Worm (Caenorhabditis elegans) whole organism, mixed stage, embryonic: ENCODE measurements around the gene R08D7.4.

Experiments
- M03D4.4 ChIP-seq: sonication (generic microtip); optimal IDR thresholded peaks from 2 replicates; lab custom pipeline; 2017; ENCODE audit warnings: mild to moderate bottlenecking, missing genetic modification characterization, missing compliant biosample characterization
- blmp-1 ChIP-seq: fragments of 150-350 bp; optimal IDR thresholded peaks from 2 replicates; lab custom pipeline; 2014; ENCODE audit warnings: missing biosample characterization, missing genetic modification characterization
- ceh-39 ChIP-seq: fragments of 150-350 bp; optimal IDR thresholded peaks from 2 replicates; lab custom pipeline; 2014; ENCODE audit warnings: missing biosample characterization, missing genetic modification characterization
- ceh-83 ChIP-seq: fragments of 200-800 bp; sonication (Bioruptor generic); optimal IDR thresholded peaks from 2 replicates; lab custom pipeline; 2018; ENCODE audit warnings: mild to moderate bottlenecking, missing genetic modification characterization, missing compliant biosample characterization
- ces-1 ChIP-seq: fragments of 150-350 bp; optimal IDR thresholded peaks from 2 replicates; lab custom pipeline; 2014; ENCODE audit warnings: missing biosample characterization, missing genetic modification reagents, missing genetic modification characterization
- cnd-1 ChIP-seq: fragments of 200-800 bp; sonication (Bioruptor generic); optimal IDR thresholded peaks from 2 replicates; lab custom pipeline; 2018; ENCODE audit warnings: mild to moderate bottlenecking, missing genetic modification characterization, missing compliant biosample characterization
- drap-1 ChIP-seq: fragments of 200-800 bp; sonication (Bioruptor generic); optimal IDR thresholded peaks from 3 replicates; lab custom pipeline; 2018; ENCODE audit warnings: mild to moderate bottlenecking, missing genetic modification characterization, missing compliant biosample characterization
- elt-1 ChIP-seq: sonication (generic microtip); optimal IDR thresholded peaks from 2 replicates; lab custom pipeline; 2017; ENCODE audit warnings: missing genetic modification characterization, mild to moderate bottlenecking, missing compliant biosample characterization, antibody characterized with exemption, moderate library complexity, borderline replicate concordance; ENCODE audit not compliant: insufficient read depth
- elt-3 ChIP-seq: fragments of 150-350 bp; optimal IDR thresholded peaks from 2 replicates; lab custom pipeline; 2014; ENCODE audit warnings: missing biosample characterization, missing genetic modification characterization
- flh-1 ChIP-seq: fragments of 200-800 bp; sonication (Bioruptor generic); optimal IDR thresholded peaks from 2 replicates; lab custom pipeline; 2018; ENCODE audit warnings: mild to moderate bottlenecking, missing genetic modification characterization, moderate library complexity, missing compliant biosample characterization
- ham-2 ChIP-seq: fragments of 200-800 bp; sonication (Bioruptor generic); optimal IDR thresholded peaks from 2 replicates; lab custom pipeline; 2018; ENCODE audit warnings: mild to moderate bottlenecking, missing genetic modification characterization, missing compliant biosample characterization
- lin-13 ChIP-seq: fragments of 150-350 bp; optimal IDR thresholded peaks from 2 replicates; lab custom pipeline; 2014; ENCODE audit warnings: missing biosample characterization, missing genetic modification characterization
- lsy-2 ChIP-seq: fragments of 150-350 bp; optimal IDR thresholded peaks from 2 replicates; lab custom pipeline; 2014; ENCODE audit warnings: missing biosample characterization, missing genetic modification characterization
- mab-5 ChIP-seq: fragments of 150-350 bp; optimal IDR thresholded peaks from 2 replicates; lab custom pipeline; 2014; ENCODE audit warnings: missing biosample characterization, missing genetic modification characterization
- mep-1 ChIP-seq: fragments of 150-350 bp; optimal IDR thresholded peaks from 2 replicates; lab custom pipeline; 2017; ENCODE audit warnings: missing biosample characterization, missing genetic modification reagents, missing genetic modification characterization, inconsistent platforms
- nhr-2 ChIP-seq: fragments of 150-350 bp; optimal IDR thresholded peaks from 2 replicates; lab custom pipeline; 2014; ENCODE audit warnings: missing biosample characterization, missing genetic modification characterization
- nhr-237 ChIP-seq: fragments of 150-350 bp; optimal IDR thresholded peaks from 2 replicates; lab custom pipeline; 2014; ENCODE audit warnings: missing biosample characterization, missing genetic modification characterization
- nhr-28 ChIP-seq: fragments of 150-350 bp; optimal IDR thresholded peaks from 2 replicates; lab custom pipeline; 2014; ENCODE audit warnings: missing biosample characterization, missing genetic modification characterization
- nhr-76 ChIP-seq: sonication (generic microtip); optimal IDR thresholded peaks from 2 replicates; lab custom pipeline; 2017; ENCODE audit warnings: missing biosample characterization, missing genetic modification characterization
- pha-4 ChIP-seq: fragments of 150-350 bp; optimal IDR thresholded peaks from 2 replicates; lab custom pipeline; 2018; ENCODE audit warnings: missing biosample characterization, missing genetic modification reagents, missing genetic modification characterization
- sem-2 ChIP-seq: fragments of 200-800 bp; sonication (Bioruptor generic); optimal IDR thresholded peaks from 2 replicates; lab custom pipeline; 2018; ENCODE audit warnings: mild to moderate bottlenecking, missing genetic modification characterization, missing compliant biosample characterization
- snpc-4 ChIP-seq: fragments of 150-350 bp; optimal IDR thresholded peaks from 2 replicates; lab custom pipeline; 2014; ENCODE audit warnings: missing biosample characterization, missing genetic modification characterization
- sptf-1 ChIP-seq: sonication (generic microtip); optimal IDR thresholded peaks from 2 replicates; lab custom pipeline; 2017; ENCODE audit warnings: mild to moderate bottlenecking, missing genetic modification characterization, moderate library complexity, missing compliant biosample characterization
- tbx-8 ChIP-seq: fragments of 200-800 bp; sonication (Bioruptor generic); optimal IDR thresholded peaks from 2 replicates; lab custom pipeline; 2018; ENCODE audit warnings: mild to moderate bottlenecking, missing genetic modification characterization, moderate library complexity, missing compliant biosample characterization
- unc-120 ChIP-seq: sonication (generic microtip); optimal IDR thresholded peaks from 2 replicates; lab custom pipeline; 2017; ENCODE audit warnings: missing genetic modification characterization, missing compliant biosample characterization; ENCODE audit not compliant: poor library complexity, severe bottlenecking
- zip-8 ChIP-seq: fragments of 150-350 bp; optimal IDR thresholded peaks from 2 replicates; lab custom pipeline; 2014; ENCODE audit warnings: missing biosample characterization, missing genetic modification characterization
- ztf-11 ChIP-seq: fragments of 150-350 bp; optimal IDR thresholded peaks from 2 replicates; lab custom pipeline; 2014; ENCODE audit warnings: missing biosample characterization, missing genetic modification characterization

R08D7.4 gene

ce11 chrIII:8949147-8949546 is 22.5 kb upstream of the R08D7.4 start:
- TF ChIP-seq ceh-83 (GFP tag; lab: Kevin White, UChicago) (no peak), cnd-1 (no peak), flh-1 (GFP tag; lab: Kevin White, UChicago) (no peak), blmp-1 (no peak), unc-120 (no peak), tbx-8 (GFP tag; lab: Kevin White, UChicago) (no peak), M03D4.4 (tag; lab: Kevin White, UChicago) (no peak), sptf-1 (tag; lab: Kevin White, UChicago) (no peak), nhr-28 (no peak), snpc-4 (tag; lab: Kevin White, UChicago) (no peak), sem-2 (GFP tag; lab: Kevin White, UChicago) (no peak), nhr-76 (tag; lab: Kevin White, UChicago) (no peak), ham-2 (GFP tag; lab: Kevin White, UChicago) (no peak), zip-8 (tag; lab: Kevin White, UChicago) (no peak), mab-5 (tag; lab: Kevin White, UChicago) (no peak), nhr-237 (tag; lab: Kevin White, UChicago) (no peak), elt-3 (no peak)

DNA sequence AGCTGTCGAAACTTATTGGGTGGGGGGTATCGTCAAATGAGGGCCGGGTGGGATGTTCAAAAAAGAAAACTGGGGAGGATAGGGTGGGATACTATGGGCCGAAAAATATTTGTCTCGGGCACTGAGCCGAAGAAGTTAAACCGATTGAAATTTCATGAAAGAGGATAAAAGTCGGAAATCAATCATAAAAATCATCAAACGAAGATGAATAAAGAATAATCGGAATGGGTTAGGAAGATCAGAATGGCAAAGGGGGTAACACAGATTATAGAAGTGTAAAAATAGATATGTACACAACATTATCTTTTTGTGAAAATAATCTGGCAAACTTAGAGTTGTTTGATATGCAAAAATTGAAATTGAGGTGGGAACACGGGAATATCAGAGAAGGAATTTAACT is 16.2 kb upstream of the R08D7.4 start:
- TF ChIP-seq ceh-83 (GFP tag; lab: Kevin White, UChicago) (no peak), nhr-2 (tag; lab: Kevin White, UChicago) (no peak), sptf-1 (tag; lab: Kevin White, UChicago) (no peak), mab-5 (tag; lab: Kevin White, UChicago) (no peak), pha-4 (tag; lab: Kevin White, UChicago) (no peak)

DNA sequence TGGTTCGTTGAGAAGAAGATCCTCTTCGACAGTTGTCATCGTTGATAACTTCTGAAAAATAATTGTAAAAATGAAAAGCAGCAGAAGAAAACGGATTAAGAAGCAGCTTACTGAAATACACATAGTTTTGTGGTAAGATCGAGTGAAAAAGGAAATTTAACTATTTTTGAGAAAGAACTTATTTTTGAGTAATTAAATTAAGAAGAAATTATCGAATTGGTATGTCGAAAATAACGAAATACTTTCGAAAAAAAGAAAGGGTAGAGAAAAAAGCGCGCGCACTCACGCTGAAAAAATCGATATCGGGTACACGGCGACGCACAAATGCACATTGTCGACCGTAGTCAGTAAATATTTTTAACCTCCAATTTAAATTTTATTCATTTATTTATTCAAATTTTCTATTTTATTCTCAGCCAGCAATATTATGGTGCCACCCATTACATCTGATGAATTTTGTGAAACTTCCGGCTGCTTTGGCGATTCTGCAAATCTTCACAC is 15.5 kb upstream of the R08D7.4 start, which contains the start of the genes ZK643.5 and ZK643.2:
TSS of gene ZK643.5 (minus strand) at position 51 of the 501 bp plus-strand sequence.
TSS of gene ZK643.2 (plus strand) at position 395 of the 501 bp plus-strand sequence.
- TF ChIP-seq ceh-83 (GFP tag; lab: Kevin White, UChicago) (no peak), ceh-39 (peak; percentile 97), pha-4 (tag; lab: Kevin White, UChicago) (peak; percentile 15), lin-13 (tag; lab: Kevin White, UChicago) (peak; percentile 23), ztf-11 (tag; lab: Kevin White, UChicago) (no peak), mep-1 (tag; lab: Kevin White, UChicago) (peak; percentile 69), drap-1 (GFP tag; lab: Kevin White, UChicago) (no peak), lsy-2 (tag; lab: Kevin White, UChicago) (peak; percentile 94), ces-1 (peak; percentile 64)
- TF ChIP-seq, all 35 proteins: peak for 6

DNA sequence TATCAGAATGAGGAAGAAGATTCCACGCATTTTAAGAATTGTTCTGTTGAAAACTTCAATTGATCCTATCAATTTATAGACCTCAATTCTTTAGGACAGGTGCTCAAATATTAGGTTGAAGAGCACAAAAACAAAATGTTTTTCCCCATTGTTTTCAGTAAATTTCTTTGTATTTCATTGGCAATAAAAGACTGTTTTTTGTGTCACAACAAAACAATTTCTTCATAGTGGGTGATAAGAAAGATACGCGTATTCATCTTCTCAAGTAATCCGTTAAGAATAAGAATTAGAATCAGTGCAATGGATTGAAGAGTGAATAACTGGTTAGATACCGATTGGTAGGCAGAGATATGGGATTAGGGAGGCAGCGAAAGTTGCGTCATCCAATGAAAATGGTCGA is 11.0 kb upstream of the R08D7.4 start, which contains the start of gene ZK643.6:
TSS of gene ZK643.6 (minus strand) at position 101 of the 400 bp plus-strand sequence.
- TF ChIP-seq ceh-83 (GFP tag; lab: Kevin White, UChicago) = no peak
- no peak for TF ChIP-seq ces-1
- TF ChIP-seq zip-8 (tag; lab: Kevin White, UChicago) = peak; percentile 29
- no peak for TF ChIP-seq elt-3
- no peak for TF ChIP-seq pha-4 (tag; lab: Kevin White, UChicago)
- no peak for TF ChIP-seq blmp-1
- no peak for TF ChIP-seq sptf-1 (tag; lab: Kevin White, UChicago)
- no peak for TF ChIP-seq elt-1 (tag; lab: Kevin White, UChicago)
- TF ChIP-seq, all 35 proteins: peak for 1

ce11 chrIII:8961993-8962392 is 9.7 kb upstream of the R08D7.4 start, which contains the start of gene grl-25:
TSS of gene grl-25 (plus strand) at chrIII:8962293.
- TF ChIP-seq nhr-237 (tag; lab: Kevin White, UChicago) = no peak
- no peak for TF ChIP-seq mep-1 (tag; lab: Kevin White, UChicago)
- no peak for TF ChIP-seq nhr-28
- no peak for TF ChIP-seq sptf-1 (tag; lab: Kevin White, UChicago)

- TF ChIP-seq cnd-1 (peak; percentile 40), M03D4.4 (tag; lab: Kevin White, UChicago) (no peak), sptf-1 (tag; lab: Kevin White, UChicago) (peak; percentile 21)
These were observed 9.2 kb upstream of the R08D7.4 start for ce11 chrIII:8962475-8962874.
